Worm (Caenorhabditis elegans) whole organism, L3 larva: Measurements from ENCODE around the gene K10D11.4.

Experiments
- aly-2 ChIP-seq: fragments of 150-350 bp; optimal IDR thresholded peaks from 2 replicates; lab custom pipeline; 2014; ENCODE audit warnings: missing biosample characterization, missing genetic modification characterization
- ama-1 ChIP-seq: fragments of 150-350 bp; optimal IDR thresholded peaks from 2 replicates; lab custom pipeline; 2018
- elt-2 ChIP-seq: sonication (generic microtip); optimal IDR thresholded peaks from 2 replicates; lab custom pipeline; 2016; ENCODE audit warnings: missing genetic modification reagents, mild to moderate bottlenecking, missing genetic modification characterization, missing compliant biosample characterization
- elt-3 ChIP-seq, 3 experiments: fragments of 150-350 bp in 1 of 3; sonication (generic microtip) in 2 of 3; optimal IDR thresholded peaks; 2 replicates in 2 of 3; 4 replicates in 1 of 3; lab custom pipeline; 2014 to 2017; ENCODE audit warnings: missing biosample characterization in 3 of 3, missing genetic modification characterization in 3 of 3
- nhr-28 ChIP-seq: fragments of 150-350 bp; optimal IDR thresholded peaks from 2 replicates; lab custom pipeline; 2014; ENCODE audit warnings: missing biosample characterization, missing genetic modification characterization
- sea-2 ChIP-seq: fragments of 150-350 bp; sonication (generic microtip); optimal IDR thresholded peaks from 4 replicates; lab custom pipeline; 2014; ENCODE audit warnings: missing biosample characterization, missing genetic modification reagents, missing genetic modification characterization
- snpc-4 ChIP-seq: fragments of 150-350 bp; optimal IDR thresholded peaks from 2 replicates; lab custom pipeline; 2014; ENCODE audit warnings: missing biosample characterization, missing genetic modification characterization
- tbx-2 ChIP-seq: sonication (generic microtip); optimal IDR thresholded peaks from 2 replicates; lab custom pipeline; 2016; ENCODE audit warnings: mild to moderate bottlenecking, missing genetic modification characterization, missing compliant biosample characterization

- TF ChIP-seq sea-2 = no peak
- TF ChIP-seq nhr-28 (tag; lab: Kevin White, UChicago) = no peak
- TF ChIP-seq elt-3 (tag; optimal IDR thresholded peaks at IDR 0.05; lab: Kevin White, UChicago) = no peak
- no peak for TF ChIP-seq snpc-4
- TF ChIP-seq tbx-2 (tag; lab: Kevin White, UChicago) = no peak
- no peak for TF ChIP-seq ama-1 (lab: Kevin White, UChicago)
- peak; percentile 64 for TF ChIP-seq elt-2 (tag; lab: Kevin White, UChicago)
- TF ChIP-seq aly-2 (tag; lab: Kevin White, UChicago) = no peak
Observed at ce11 chrIV:12964648-12965047, 29.6 kb downstream of the K10D11.4 start.
